Fruit fly (Drosophila melanogaster): Measurements from ENCODE around the gene CHKov1.

dm6 chr3R:25277112-25277511, 52.0 kb downstream of the CHKov1 start, which contains the start of gene CG10513:
- TF ChIP-seq fru (GFP tag; optimal IDR thresholded peaks at IDR 0.05) (no peak), Mio (GFP tag; optimal IDR thresholded peaks at IDR 0.05) (no peak), CG32264 (GFP tag; optimal IDR thresholded peaks at IDR 0.05) (no peak), Rel (GFP tag; optimal IDR thresholded peaks at IDR 0.05) (no peak), Rel (tag; optimal IDR thresholded peaks at IDR 0.05) (no peak), Dfd (GFP tag; optimal IDR thresholded peaks at IDR 0.05) (no peak), woc (GFP tag; optimal IDR thresholded peaks at IDR 0.05) (no peak), sv (GFP tag; optimal IDR thresholded peaks at IDR 0.05) (no peak), pan (optimal IDR thresholded peaks at IDR 0.05) (no peak), br (GFP tag; optimal IDR thresholded peaks at IDR 0.05) (no peak), foxo (GFP tag; optimal IDR thresholded peaks at IDR 0.05) (no peak), lola (GFP tag; optimal IDR thresholded peaks at IDR 0.05) (no peak), h (GFP tag; optimal IDR thresholded peaks at IDR 0.05) (no peak), ey (GFP tag; optimal IDR thresholded peaks at IDR 0.05) (no peak)
